Worm (Caenorhabditis elegans) whole organism, L3 larva: ENCODE measurements around the gene R06F6.12.

Experiments used
- R02D3.7 ChIP-seq: fragments of 150-350 bp; optimal IDR thresholded peaks from 2 replicates; lab custom pipeline; 2014; ENCODE audit warnings: missing biosample characterization, missing genetic modification characterization
- ZK546.5 ChIP-seq: sonication (generic microtip); optimal IDR thresholded peaks from 2 replicates; lab custom pipeline; 2017; ENCODE audit warnings: missing biosample characterization, missing genetic modification characterization
- aly-2 ChIP-seq: fragments of 150-350 bp; optimal IDR thresholded peaks from 2 replicates; lab custom pipeline; 2014; ENCODE audit warnings: missing biosample characterization, missing genetic modification characterization
- ama-1 ChIP-seq: fragments of 150-350 bp; optimal IDR thresholded peaks from 2 replicates; lab custom pipeline; 2018
- ceh-16 ChIP-seq: sonication (generic microtip); optimal IDR thresholded peaks from 2 replicates; lab custom pipeline; 2017; ENCODE audit warnings: missing biosample characterization, missing genetic modification characterization
- ceh-28 ChIP-seq: fragments of 150-350 bp; optimal IDR thresholded peaks from 2 replicates; lab custom pipeline; 2014; ENCODE audit warnings: missing biosample characterization, missing genetic modification reagents, missing genetic modification characterization
- ceh-82 ChIP-seq: fragments of 150-350 bp; optimal IDR thresholded peaks from 2 replicates; lab custom pipeline; 2014; ENCODE audit warnings: missing biosample characterization, missing genetic modification characterization
- ceh-9 ChIP-seq: sonication (generic microtip); optimal IDR thresholded peaks from 2 replicates; lab custom pipeline; 2018; ENCODE audit warnings: missing biosample characterization, missing genetic modification characterization
- daf-12 ChIP-seq: fragments of 150-350 bp; optimal IDR thresholded peaks from 2 replicates; lab custom pipeline; 2014; ENCODE audit warnings: missing biosample characterization, missing genetic modification reagents, missing genetic modification characterization
- egl-27 ChIP-seq: sonication (generic microtip); optimal IDR thresholded peaks from 4 replicates; lab custom pipeline; 2017; ENCODE audit warnings: missing biosample characterization, missing genetic modification reagents, missing genetic modification characterization
- egl-5 ChIP-seq: fragments of 150-350 bp; optimal IDR thresholded peaks from 2 replicates; lab custom pipeline; 2017; ENCODE audit warnings: missing biosample characterization, missing genetic modification reagents, missing genetic modification characterization, inconsistent platforms
- elt-1 ChIP-seq: fragments of 150-350 bp; optimal IDR thresholded peaks from 2 replicates; lab custom pipeline; 2014; ENCODE audit warnings: missing biosample characterization, missing genetic modification characterization
- elt-2 ChIP-seq: sonication (generic microtip); optimal IDR thresholded peaks from 2 replicates; lab custom pipeline; 2016; ENCODE audit warnings: missing genetic modification reagents, mild to moderate bottlenecking, missing genetic modification characterization, missing compliant biosample characterization
- elt-3 ChIP-seq, 3 experiments: fragments of 150-350 bp in 1 of 3; sonication (generic microtip) in 2 of 3; optimal IDR thresholded peaks; 2 replicates in 2 of 3; 4 replicates in 1 of 3; lab custom pipeline; 2014 to 2017; ENCODE audit warnings: missing biosample characterization in 3 of 3, missing genetic modification characterization in 3 of 3
- eor-1 ChIP-seq, 2 experiments: fragments of 150-350 bp; optimal IDR thresholded peaks; 2 replicates each; lab custom pipeline; 2014 to 2018; ENCODE audit warnings: missing biosample characterization in 2 of 2, missing genetic modification characterization in 2 of 2
- fkh-10 ChIP-seq: sonication (generic microtip); optimal IDR thresholded peaks from 2 replicates; lab custom pipeline; 2017; ENCODE audit warnings: missing biosample characterization, missing genetic modification reagents, missing genetic modification characterization
- fkh-2 ChIP-seq: fragments of 150-350 bp; optimal IDR thresholded peaks from 2 replicates; lab custom pipeline; 2014; ENCODE audit warnings: missing biosample characterization, missing genetic modification reagents, missing genetic modification characterization
- fos-1 ChIP-seq: fragments of 150-350 bp; optimal IDR thresholded peaks from 2 replicates; lab custom pipeline; 2014; ENCODE audit warnings: missing biosample characterization, missing genetic modification characterization
- hmg-11 ChIP-seq: sonication (generic microtip); optimal IDR thresholded peaks from 2 replicates; lab custom pipeline; 2016; ENCODE audit warnings: missing genetic modification characterization, missing compliant biosample characterization
- jun-1 ChIP-seq: fragments of 150-350 bp; optimal IDR thresholded peaks from 2 replicates; lab custom pipeline; 2014; ENCODE audit warnings: missing biosample characterization, missing genetic modification reagents, missing genetic modification characterization
- lin-15B ChIP-seq: fragments of 150-350 bp; optimal IDR thresholded peaks from 2 replicates; lab custom pipeline; 2014; ENCODE audit warnings: missing biosample characterization, missing genetic modification characterization
- lin-39 ChIP-seq: fragments of 150-350 bp; optimal IDR thresholded peaks from 2 replicates; lab custom pipeline; 2018; ENCODE audit warnings: missing biosample characterization, missing genetic modification reagents, missing genetic modification characterization
- lsy-12 ChIP-seq: sonication (generic microtip); optimal IDR thresholded peaks from 2 replicates; lab custom pipeline; 2016; ENCODE audit warnings: mild to moderate bottlenecking, missing genetic modification characterization, missing compliant biosample characterization
- mdl-1 ChIP-seq: fragments of 150-350 bp; optimal IDR thresholded peaks from 2 replicates; lab custom pipeline; 2014; ENCODE audit warnings: missing biosample characterization, missing genetic modification characterization
- mml-1 ChIP-seq: fragments of 150-350 bp; sonication (generic microtip); optimal IDR thresholded peaks from 3 replicates; lab custom pipeline; 2014; ENCODE audit warnings: missing biosample characterization, missing genetic modification characterization
- nfya-1 ChIP-seq: sonication (generic microtip); optimal IDR thresholded peaks from 2 replicates; lab custom pipeline; 2017; ENCODE audit warnings: missing genetic modification characterization, mild to moderate bottlenecking, missing compliant biosample characterization, antibody characterized with exemption, moderate library complexity; ENCODE audit not compliant: insufficient read depth
- nhr-11 ChIP-seq: fragments of 150-350 bp; optimal IDR thresholded peaks from 2 replicates; lab custom pipeline; 2014; ENCODE audit warnings: missing biosample characterization, missing genetic modification characterization
- nhr-12 ChIP-seq: fragments of 150-350 bp; optimal IDR thresholded peaks from 2 replicates; lab custom pipeline; 2014; ENCODE audit warnings: missing biosample characterization, missing genetic modification characterization
- nhr-23 ChIP-seq: fragments of 150-350 bp; optimal IDR thresholded peaks from 2 replicates; lab custom pipeline; 2014; ENCODE audit warnings: missing biosample characterization, missing genetic modification reagents, missing genetic modification characterization
- nhr-237 ChIP-seq: fragments of 150-350 bp; optimal IDR thresholded peaks from 2 replicates; lab custom pipeline; 2014; ENCODE audit warnings: missing biosample characterization, missing genetic modification characterization
- nhr-25 ChIP-seq: sonication (generic microtip); optimal IDR thresholded peaks from 2 replicates; lab custom pipeline; 2017; ENCODE audit warnings: missing biosample characterization, missing genetic modification characterization
- nhr-28 ChIP-seq: fragments of 150-350 bp; optimal IDR thresholded peaks from 2 replicates; lab custom pipeline; 2014; ENCODE audit warnings: missing biosample characterization, missing genetic modification characterization
- nhr-43 ChIP-seq: sonication (generic microtip); optimal IDR thresholded peaks from 2 replicates; lab custom pipeline; 2016; ENCODE audit warnings: mild to moderate bottlenecking, missing genetic modification characterization, missing compliant biosample characterization; ENCODE audit not compliant: poor library complexity, severe bottlenecking
- nhr-67 ChIP-seq: fragments of 150-350 bp; optimal IDR thresholded peaks from 2 replicates; lab custom pipeline; 2014; ENCODE audit warnings: missing biosample characterization, missing genetic modification characterization
- nhr-76 ChIP-seq: fragments of 150-350 bp; sonication (generic microtip); optimal IDR thresholded peaks from 5 replicates; lab custom pipeline; 2014; ENCODE audit warnings: missing biosample characterization, missing genetic modification characterization
- nhr-77 ChIP-seq: fragments of 150-350 bp; optimal IDR thresholded peaks from 2 replicates; lab custom pipeline; 2014; ENCODE audit warnings: missing biosample characterization, missing genetic modification characterization
- pha-4 ChIP-seq: fragments of 150-350 bp; optimal IDR thresholded peaks from 2 replicates; lab custom pipeline; 2014; ENCODE audit warnings: missing biosample characterization, missing genetic modification reagents, missing genetic modification characterization
- pqm-1 ChIP-seq: fragments of 150-350 bp; optimal IDR thresholded peaks from 2 replicates; lab custom pipeline; 2017; ENCODE audit warnings: missing biosample characterization, missing genetic modification characterization, inconsistent platforms
- sea-2 ChIP-seq: fragments of 150-350 bp; sonication (generic microtip); optimal IDR thresholded peaks from 4 replicates; lab custom pipeline; 2014; ENCODE audit warnings: missing biosample characterization, missing genetic modification reagents, missing genetic modification characterization
- skn-1 ChIP-seq: fragments of 150-350 bp; optimal IDR thresholded peaks from 2 replicates; lab custom pipeline; 2014; ENCODE audit warnings: missing biosample characterization, missing genetic modification characterization
- snpc-4 ChIP-seq: fragments of 150-350 bp; optimal IDR thresholded peaks from 2 replicates; lab custom pipeline; 2014; ENCODE audit warnings: missing biosample characterization, missing genetic modification characterization
- tbx-2 ChIP-seq: sonication (generic microtip); optimal IDR thresholded peaks from 2 replicates; lab custom pipeline; 2016; ENCODE audit warnings: mild to moderate bottlenecking, missing genetic modification characterization, missing compliant biosample characterization
- unc-39 ChIP-seq: sonication (generic microtip); optimal IDR thresholded peaks from 4 replicates; lab custom pipeline; 2017; ENCODE audit warnings: missing biosample characterization, missing genetic modification characterization
- unc-62 ChIP-seq: fragments of 150-350 bp; sonication (generic microtip); optimal IDR thresholded peaks from 4 replicates; lab custom pipeline; 2014; ENCODE audit warnings: missing biosample characterization, missing genetic modification reagents, missing genetic modification characterization
- zag-1 ChIP-seq: fragments of 150-350 bp; optimal IDR thresholded peaks from 2 replicates; lab custom pipeline; 2014; ENCODE audit warnings: missing biosample characterization, missing genetic modification characterization
- ztf-11 ChIP-seq: fragments of 150-350 bp; optimal IDR thresholded peaks from 2 replicates; lab custom pipeline; 2014; ENCODE audit warnings: missing biosample characterization, missing genetic modification characterization
- ztf-4 ChIP-seq: fragments of 150-350 bp; optimal IDR thresholded peaks from 2 replicates; lab custom pipeline; 2014; ENCODE audit warnings: missing biosample characterization, missing genetic modification characterization

Gene R06F6.12

DNA sequence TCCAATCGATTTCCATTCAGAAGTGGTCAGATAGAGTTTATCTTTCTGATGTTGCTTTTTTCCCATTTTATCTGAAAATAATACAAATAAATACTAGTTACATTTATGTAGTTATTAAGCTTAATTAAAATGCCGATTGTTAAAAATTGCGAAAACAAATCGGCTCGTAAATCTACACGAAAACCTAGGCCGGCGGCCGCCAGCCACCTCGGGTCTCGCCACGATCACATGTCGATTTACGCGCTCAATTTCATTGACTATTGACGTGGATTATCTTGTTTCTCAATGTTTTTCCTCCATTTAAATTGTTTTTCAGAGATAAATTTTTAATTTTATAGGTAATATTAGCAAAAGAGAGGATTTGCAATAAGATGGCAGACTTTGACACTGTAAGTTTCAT lies 48.7 kb upstream of the R06F6.12 start, which contains the start of the genes cyn-4 and copz-1:
Gene cyn-4 (minus strand): TSS at position 71 of the 400 bp plus-strand sequence.
Gene copz-1 (plus strand): TSS at position 339 of the 400 bp plus-strand sequence.
- TF ChIP-seq mdl-1 (tag; lab: Kevin White, UChicago) (no peak), ztf-4 (tag; lab: Kevin White, UChicago) (no peak), nhr-25 (tag; lab: Kevin White, UChicago) (peak; percentile 82), elt-2 (tag; lab: Kevin White, UChicago) (peak; percentile 29), tbx-2 (tag; lab: Kevin White, UChicago) (no peak), nhr-11 (tag; lab: Kevin White, UChicago) (no peak), nhr-77 (tag; lab: Kevin White, UChicago) (no peak), fkh-10 (GFP tag; lab: Kevin White, UChicago) (peak; percentile 31), unc-39 (tag; lab: Kevin White, UChicago) (no peak), hmg-11 (tag; lab: Kevin White, UChicago) (peak; percentile 60), egl-27 (tag; lab: Kevin White, UChicago) (no peak), lin-15B (tag; lab: Kevin White, UChicago) (peak; percentile 93), lsy-12 (tag; lab: Kevin White, UChicago) (peak; percentile 16), zag-1 (no peak), ceh-28 (tag; lab: Kevin White, UChicago) (peak; percentile 39), elt-3 (tag; optimal IDR thresholded peaks at IDR 0.05; lab: Kevin White, UChicago) (no peak), ztf-11 (tag; lab: Kevin White, UChicago) (no peak), pqm-1 (no peak), jun-1 (no peak), ceh-16 (tag; lab: Kevin White, UChicago) (no peak), skn-1 (tag; lab: Kevin White, UChicago) (no peak), mml-1 (tag; lab: Kevin White, UChicago) (no peak), aly-2 (tag; lab: Kevin White, UChicago) (no peak), snpc-4 (tag; lab: Kevin White, UChicago) (peak; percentile 87), nfya-1 (tag; lab: Kevin White, UChicago) (peak; percentile 90), fkh-2 (tag; lab: Kevin White, UChicago) (no peak), lin-39 (peak; percentile 80), pha-4 (peak; percentile 89), ama-1 (no peak), nhr-237 (tag; lab: Kevin White, UChicago) (no peak), elt-1 (tag; lab: Kevin White, UChicago) (peak; percentile 30), ceh-82 (peak; percentile 63), egl-5 (tag; lab: Kevin White, UChicago) (peak; percentile 62), unc-62 (GFP tag; lab: Kevin White, UChicago) (no peak), nhr-43 (tag; lab: Kevin White, UChicago) (peak; percentile 75), eor-1 (tag; optimal IDR thresholded peaks at IDR 0.05; lab: Kevin White, UChicago) (no peak), nhr-28 (no peak), fos-1 (tag; lab: Kevin White, UChicago) (no peak), ZK546.5 (tag; lab: Kevin White, UChicago) (no peak), R02D3.7 (peak; percentile 98), nhr-67 (no peak), daf-12 (tag; lab: Kevin White, UChicago) (no peak), nhr-12 (tag; lab: Kevin White, UChicago) (no peak), ceh-9 (tag; lab: Kevin White, UChicago) (no peak), nhr-23 (tag; lab: Kevin White, UChicago) (peak; percentile 83), sea-2 (no peak), nhr-76 (tag; lab: Kevin White, UChicago) (no peak)
